Fruit fly (Drosophila melanogaster) whole organism, pupa: Measurements from ENCODE around the gene Ran-like.

Source experiments
- CG10348 ChIP-seq: fragments of 200-800 bp; sonication (Bioruptor generic); IDR thresholded peaks from 2 replicates; pipeline ENCODE4 v1.3.6; 2022; ENCODE audit warnings: missing biosample characterization, missing genetic modification characterization
- CG12605 ChIP-seq: fragments of 200-800 bp; sonication (Bioruptor generic); IDR thresholded peaks from 2 replicates; pipeline ENCODE4 v1.3.6; 2022; ENCODE audit warnings: missing biosample characterization, missing genetic modification characterization
- CG13204 ChIP-seq: fragments of 200-800 bp; sonication (Bioruptor generic); optimal IDR thresholded peaks from 2 replicates; lab custom pipeline; 2018; ENCODE audit warnings: missing biosample characterization, mild to moderate bottlenecking, missing genetic modification characterization, moderate library complexity
- CG14655 ChIP-seq: fragments of 200-800 bp; sonication (Bioruptor generic); optimal IDR thresholded peaks from 3 replicates; lab custom pipeline; 2017; ENCODE audit warnings: mild to moderate bottlenecking, missing biosample characterization, missing genetic modification reagents, missing genetic modification characterization
- CG15710 ChIP-seq: fragments of 200-800 bp; sonication (Bioruptor generic); optimal IDR thresholded peaks from 2 replicates; lab custom pipeline; 2018; ENCODE audit warnings: missing biosample characterization, mild to moderate bottlenecking, missing genetic modification characterization, moderate library complexity
- CG17806 ChIP-seq: fragments of 200-800 bp; sonication (Bioruptor generic); optimal IDR thresholded peaks from 2 replicates; lab custom pipeline; 2018; ENCODE audit warnings: missing biosample characterization, mild to moderate bottlenecking, missing genetic modification characterization, moderate library complexity
- CG32121 ChIP-seq: fragments of 200-800 bp; sonication (Bioruptor generic); IDR thresholded peaks from 2 replicates; pipeline ENCODE4 v1.3.6; 2022; ENCODE audit warnings: missing biosample characterization, missing genetic modification characterization
- CG34367 ChIP-seq: fragments of 200-800 bp; sonication (Bioruptor generic); optimal IDR thresholded peaks from 2 replicates; lab custom pipeline; 2018; ENCODE audit warnings: missing biosample characterization, mild to moderate bottlenecking, missing genetic modification characterization
- CG4496 ChIP-seq: fragments of 200-800 bp; sonication (Bioruptor generic); IDR thresholded peaks from 3 replicates; pipeline ENCODE4 v1.3.6; 2022; ENCODE audit warnings: missing biosample characterization, missing genetic modification characterization
- CG8159 ChIP-seq: fragments of 200-800 bp; sonication (Bioruptor generic); optimal IDR thresholded peaks from 3 replicates; lab custom pipeline; 2018; ENCODE audit warnings: missing biosample characterization, mild to moderate bottlenecking, missing genetic modification characterization, moderate library complexity
- CG8301 ChIP-seq: fragments of 200-800 bp; sonication (Bioruptor generic); optimal IDR thresholded peaks from 2 replicates; lab custom pipeline; 2018; ENCODE audit warnings: missing biosample characterization, mild to moderate bottlenecking, missing genetic modification characterization
- CG9948 ChIP-seq: fragments of 200-800 bp; sonication (Bioruptor generic); optimal IDR thresholded peaks from 2 replicates; lab custom pipeline; 2018; ENCODE audit warnings: missing biosample characterization, mild to moderate bottlenecking, missing genetic modification characterization, moderate library complexity
- D1 ChIP-seq: fragments of 200-800 bp; sonication (Bioruptor generic); optimal IDR thresholded peaks from 2 replicates; lab custom pipeline; 2018; ENCODE audit warnings: missing biosample characterization, mild to moderate bottlenecking, missing genetic modification characterization, moderate library complexity
- EcR ChIP-seq: fragments of 200-800 bp; sonication (Bioruptor generic); optimal IDR thresholded peaks from 3 replicates; lab custom pipeline; 2019; ENCODE audit warnings: missing biosample characterization, missing genetic modification characterization, mild to moderate bottlenecking, moderate library complexity, missing genetic modification reagents
- Ets98B ChIP-seq: fragments of 200-800 bp; sonication (Bioruptor generic); IDR thresholded peaks from 2 replicates; pipeline ENCODE4 v1.3.6; 2022; ENCODE audit warnings: missing biosample characterization, missing genetic modification characterization
- Pif1A ChIP-seq: fragments of 200-800 bp; sonication (Bioruptor generic); optimal IDR thresholded peaks from 3 replicates; lab custom pipeline; 2016; ENCODE audit warnings: missing biosample characterization, missing genetic modification characterization
- Pif1B ChIP-seq: fragments of 200-800 bp; sonication (Bioruptor generic); optimal IDR thresholded peaks from 3 replicates; lab custom pipeline; 2016; ENCODE audit warnings: missing biosample characterization, missing genetic modification characterization
- Snoo ChIP-seq: fragments of 200-800 bp; sonication (Bioruptor generic); optimal IDR thresholded peaks from 3 replicates; lab custom pipeline; 2017; ENCODE audit warnings: missing biosample characterization, mild to moderate bottlenecking, missing genetic modification characterization, inconsistent platforms
- fd96Ca ChIP-seq: fragments of 200-800 bp; sonication (Bioruptor generic); IDR thresholded peaks from 3 replicates; pipeline ENCODE4 v1.3.6; 2022; ENCODE audit warnings: missing biosample characterization, missing genetic modification characterization
- gl ChIP-seq: fragments of 200-800 bp; sonication (Bioruptor generic); optimal IDR thresholded peaks from 2 replicates; lab custom pipeline; 2018; ENCODE audit warnings: missing biosample characterization, mild to moderate bottlenecking, missing genetic modification characterization
- rn ChIP-seq: fragments of 200-800 bp; sonication (Bioruptor generic); IDR thresholded peaks from 2 replicates; pipeline ENCODE4 v1.3.6; 2022; ENCODE audit warnings: missing biosample characterization, missing genetic modification characterization

Gene Ran-like

DNA sequence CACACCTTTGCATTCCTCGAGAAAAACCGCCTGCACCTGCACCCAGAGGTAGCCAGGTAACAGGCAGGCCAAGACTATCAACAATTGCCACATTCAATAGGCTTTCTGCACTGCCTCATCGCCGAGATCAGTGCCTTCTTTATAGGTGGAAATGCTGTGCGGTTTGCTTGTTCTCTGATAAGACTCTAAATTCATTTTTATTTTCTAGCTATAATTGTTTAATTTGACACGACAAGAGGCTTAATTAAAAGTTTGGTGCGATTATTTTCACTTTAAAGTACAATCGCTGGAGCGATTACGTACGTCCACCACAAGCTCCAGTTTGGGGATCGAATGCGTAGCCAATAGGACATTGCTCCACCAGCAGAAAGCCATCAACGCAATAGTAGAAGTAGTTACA lies 42.2 kb upstream of the Ran-like start, which contains the start of gene CG42729:
CG42729 (minus strand) TSS at position 101 of the 400 bp plus-strand sequence.
- TF ChIP-seq EcR (GFP tag; lab: Kevin White, UChicago) (no peak), gl (tag; lab: Kevin White, UChicago) (no peak), CG13204 (no peak), CG9948 (no peak), fd96Ca (GFP tag; lab: Robert Waterston, UW) (no peak), Pif1A (GFP tag; lab: Kevin White, UChicago) (no peak), CG12605 (GFP tag; lab: Robert Waterston, UW) (no peak), D1 (no peak), rn (GFP tag; lab: Robert Waterston, UW) (no peak), Ets98B (GFP tag; lab: Robert Waterston, UW) (no peak), CG8301 (tag; lab: Kevin White, UChicago) (no peak), CG32121 (no peak), CG15710 (tag; lab: Kevin White, UChicago) (no peak)

DNA sequence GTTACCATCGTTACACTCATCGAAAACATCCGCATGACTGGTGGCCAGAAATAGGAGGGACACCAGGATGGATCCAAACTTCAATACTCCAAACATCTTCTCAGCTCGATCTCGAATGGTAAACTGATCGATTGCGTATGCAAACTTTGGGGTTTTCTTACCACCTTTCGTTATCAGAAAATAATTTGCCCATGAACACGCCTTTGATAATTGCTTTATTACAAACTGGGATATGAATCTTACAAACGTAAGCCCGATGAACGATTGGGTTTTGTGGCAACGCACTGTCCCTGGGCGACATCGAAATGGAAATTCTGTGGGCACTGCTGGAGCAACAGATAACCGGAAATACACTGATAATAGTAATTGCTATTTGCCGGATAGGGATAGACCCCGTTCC lies 41.5 kb upstream of the Ran-like start, which contains the start of gene CG33985:
CG33985 (minus strand) TSS at position 101 of the 400 bp plus-strand sequence.
- TF ChIP-seq CG14655 (no peak), CG8159 (tag; lab: Kevin White, UChicago) (no peak), D1 (no peak), CG15710 (tag; lab: Kevin White, UChicago) (no peak), rn (GFP tag; lab: Robert Waterston, UW) (no peak), gl (tag; lab: Kevin White, UChicago) (no peak), CG10348 (no peak), Snoo (no peak), CG9948 (no peak), CG13204 (no peak)

DNA sequence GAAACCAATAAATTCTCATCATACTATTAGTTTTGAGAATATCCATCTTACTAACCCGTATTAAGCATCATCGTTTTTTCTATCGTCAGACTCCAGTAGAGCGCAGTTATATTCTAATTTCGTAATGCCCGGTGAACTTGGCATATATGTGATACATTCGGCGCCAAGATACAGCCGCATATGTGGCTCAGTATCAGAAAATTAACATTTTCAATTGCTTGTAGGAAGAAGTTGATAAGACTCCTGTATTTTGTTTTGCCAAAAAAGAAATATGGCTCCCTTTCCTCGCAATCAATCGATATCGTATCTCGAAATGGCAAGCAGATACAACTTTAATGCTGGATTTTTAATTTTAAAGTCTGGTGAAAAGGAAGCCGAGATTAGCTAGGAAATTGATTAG lies 40.0 kb upstream of the Ran-like start, which contains the start of gene CG33986:
CG33986 (minus strand) TSS at position 101 of the 400 bp plus-strand sequence.
- no peak for TF ChIP-seq CG17806 (tag; lab: Kevin White, UChicago)
- TF ChIP-seq Ets98B (GFP tag; lab: Robert Waterston, UW), result no peak
- TF ChIP-seq D1, result no peak
- TF ChIP-seq Snoo, result no peak
- TF ChIP-seq CG10348, result no peak
- TF ChIP-seq CG4496 (GFP tag; lab: Robert Waterston, UW), result no peak
- TF ChIP-seq CG32121, result no peak
- no peak for TF ChIP-seq CG8301 (tag; lab: Kevin White, UChicago)
- no peak for TF ChIP-seq CG12605 (GFP tag; lab: Robert Waterston, UW)
- TF ChIP-seq CG15710 (tag; lab: Kevin White, UChicago), result no peak
- TF ChIP-seq Pif1B, result no peak
- no peak for TF ChIP-seq gl (tag; lab: Kevin White, UChicago)
- no peak for TF ChIP-seq rn (GFP tag; lab: Robert Waterston, UW)
- no peak for TF ChIP-seq CG34367 (tag; lab: Kevin White, UChicago)
- TF ChIP-seq CG14655, result no peak
- no peak for TF ChIP-seq CG9948
- no peak for TF ChIP-seq CG13204

DNA sequence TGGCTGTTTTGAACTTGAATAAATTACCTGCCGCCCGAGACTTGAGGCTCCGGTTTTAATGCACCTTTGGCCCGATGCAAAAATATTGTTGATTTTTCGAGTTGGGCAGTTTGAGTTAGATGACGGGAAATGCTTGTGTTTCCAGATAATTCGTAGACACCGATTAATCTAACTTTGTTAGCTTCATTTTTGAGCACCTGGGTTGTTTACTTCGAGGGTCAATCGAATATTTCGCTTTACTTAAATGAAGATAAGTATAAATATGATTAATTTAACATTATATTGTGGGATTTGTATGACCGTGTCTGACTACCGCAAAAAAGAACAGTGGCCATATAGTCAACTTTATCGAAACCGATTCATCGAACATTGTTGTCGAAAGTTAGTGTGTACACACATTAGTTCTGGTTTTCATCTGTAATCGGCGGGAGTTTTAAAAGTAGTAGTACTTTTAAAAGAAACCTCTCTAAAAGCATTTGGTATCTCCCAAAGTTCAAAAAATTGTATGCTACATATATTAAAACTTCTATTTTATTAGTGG lies 38.7 kb upstream of the Ran-like start, which contains the start of gene CG7945:
CG7945 (minus strand) TSS at position 332 of the 541 bp plus-strand sequence.
- TF ChIP-seq CG32121 (no peak), CG17806 (tag; lab: Kevin White, UChicago) (no peak), CG8301 (tag; lab: Kevin White, UChicago) (no peak), D1 (no peak), CG15710 (tag; lab: Kevin White, UChicago) (no peak), CG10348 (no peak), EcR (GFP tag; lab: Kevin White, UChicago) (no peak), Ets98B (GFP tag; lab: Robert Waterston, UW) (no peak), CG12605 (GFP tag; lab: Robert Waterston, UW) (no peak), CG8159 (tag; lab: Kevin White, UChicago) (no peak), Pif1B (no peak), rn (GFP tag; lab: Robert Waterston, UW) (no peak), CG13204 (no peak), Snoo (no peak), CG34367 (tag; lab: Kevin White, UChicago) (no peak), gl (tag; lab: Kevin White, UChicago) (no peak)

- TF ChIP-seq CG13204, result no peak
- TF ChIP-seq gl (tag; lab: Kevin White, UChicago), result no peak
- no peak for TF ChIP-seq D1
- TF ChIP-seq CG4496 (GFP tag; lab: Robert Waterston, UW), result no peak
- no peak for TF ChIP-seq CG14655
- no peak for TF ChIP-seq CG10348
- no peak for TF ChIP-seq rn (GFP tag; lab: Robert Waterston, UW)
- no peak for TF ChIP-seq CG15710 (tag; lab: Kevin White, UChicago)
- no peak for TF ChIP-seq Ets98B (GFP tag; lab: Robert Waterston, UW)
- no peak for TF ChIP-seq CG8301 (tag; lab: Kevin White, UChicago)
- TF ChIP-seq Pif1B, result no peak
- TF ChIP-seq CG32121, result no peak
Observed at dm6 chr3L:15520320-15520719, 35.1 kb upstream of the Ran-like start, which contains the start of gene yellow-k. Gene yellow-k, plus strand, starts transcription at chr3L:15520620.

DNA sequence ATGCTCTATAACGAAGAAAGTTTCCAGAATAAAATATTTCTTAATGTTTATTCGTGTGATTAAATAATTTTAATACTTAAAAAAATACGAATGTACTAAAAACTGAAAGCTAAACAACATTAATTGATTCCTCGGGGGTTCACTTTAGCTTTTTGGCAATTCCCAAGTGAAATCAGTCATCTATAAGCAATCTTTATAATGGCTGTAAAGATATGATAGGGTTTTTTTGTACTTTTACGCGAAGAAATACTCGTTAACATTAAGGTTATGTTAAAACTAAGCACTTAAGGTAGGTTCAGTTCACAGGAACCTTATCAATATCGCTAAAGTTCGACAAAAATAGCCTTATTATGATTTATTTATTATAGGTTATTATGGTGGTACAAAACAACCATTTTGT lies 34.7 kb upstream of the Ran-like start:
- TF ChIP-seq Pif1A (GFP tag; lab: Kevin White, UChicago) (no peak), rn (GFP tag; lab: Robert Waterston, UW) (no peak), Pif1B (no peak), CG8159 (tag; lab: Kevin White, UChicago) (no peak), Snoo (no peak), EcR (GFP tag; lab: Kevin White, UChicago) (no peak), CG34367 (tag; lab: Kevin White, UChicago) (no peak), CG32121 (no peak)
